Fruit fly (Drosophila melanogaster) whole organism, embryonic: ENCODE data around the gene CG12299.
A peak's percentile ranks its signal among the peaks of the same experiment; 100 is the strongest.

ENCODE experiments used
- Adf1 ChIP-seq: fragments of 200-800 bp; sonication (Bioruptor generic); IDR thresholded peaks from 2 replicates; pipeline ENCODE4 v1.3.6; 2022; ENCODE audit warnings: missing biosample characterization, missing genetic modification characterization
- B-H2 ChIP-seq: fragments of 200-800 bp; sonication (Bioruptor generic); optimal IDR thresholded peaks from 2 replicates; lab custom pipeline; 2018; ENCODE audit warnings: missing biosample characterization, mild to moderate bottlenecking, missing genetic modification characterization
- CG11456 ChIP-seq: fragments of 200-800 bp; sonication (Bioruptor generic); IDR thresholded peaks from 3 replicates; pipeline ENCODE4 v1.3.6; 2022; ENCODE audit warnings: missing biosample characterization, missing genetic modification characterization
- CG11723 ChIP-seq: fragments of 200-800 bp; sonication (Bioruptor generic); optimal IDR thresholded peaks from 2 replicates; lab custom pipeline; 2017; ENCODE audit warnings: missing biosample characterization, mild to moderate bottlenecking, missing genetic modification characterization
- CG13123 ChIP-seq: fragments of 200-800 bp; sonication (Bioruptor generic); optimal IDR thresholded peaks from 2 replicates; lab custom pipeline; 2016; ENCODE audit warnings: missing biosample characterization, missing genetic modification characterization
- CG17359 ChIP-seq: fragments of 200-800 bp; sonication (Bioruptor generic); optimal IDR thresholded peaks from 3 replicates; lab custom pipeline; 2018; ENCODE audit warnings: missing biosample characterization, mild to moderate bottlenecking, missing genetic modification characterization, moderate library complexity
- CG2129 ChIP-seq: fragments of 200-800 bp; sonication (Bioruptor generic); IDR thresholded peaks from 2 replicates; pipeline ENCODE4 v1.3.6; 2022; ENCODE audit warnings: missing biosample characterization, missing genetic modification characterization; ENCODE audit not compliant: partially characterized antibody
- CG3163 ChIP-seq: fragments of 200-800 bp; sonication (Bioruptor generic); optimal IDR thresholded peaks from 3 replicates; lab custom pipeline; 2016; ENCODE audit warnings: missing biosample characterization, missing genetic modification characterization
- CG4328 ChIP-seq: fragments of 200-800 bp; sonication (Bioruptor generic); optimal IDR thresholded peaks from 3 replicates; lab custom pipeline; 2017; ENCODE audit warnings: missing biosample characterization, missing genetic modification reagents, missing genetic modification characterization
- CG4617 ChIP-seq: fragments of 200-800 bp; sonication (Bioruptor generic); optimal IDR thresholded peaks from 3 replicates; lab custom pipeline; 2016; ENCODE audit warnings: missing biosample characterization, missing genetic modification characterization, borderline replicate concordance
- CG4707 ChIP-seq: fragments of 200-800 bp; sonication (Bioruptor generic); optimal IDR thresholded peaks from 2 replicates; lab custom pipeline; 2018; ENCODE audit warnings: missing biosample characterization, mild to moderate bottlenecking, missing genetic modification characterization, moderate library complexity
- CG5245 ChIP-seq: fragments of 200-800 bp; sonication (Bioruptor generic); optimal IDR thresholded peaks from 3 replicates; lab custom pipeline; 2016; ENCODE audit warnings: missing biosample characterization, missing genetic modification characterization
- CG7987 ChIP-seq: fragments of 200-800 bp; sonication (Bioruptor generic); optimal IDR thresholded peaks from 2 replicates; lab custom pipeline; 2018; ENCODE audit warnings: missing biosample characterization, mild to moderate bottlenecking, missing genetic modification characterization, moderate library complexity
- CG8359 ChIP-seq: fragments of 200-800 bp; sonication (Bioruptor generic); optimal IDR thresholded peaks from 2 replicates; lab custom pipeline; 2017; ENCODE audit warnings: missing biosample characterization, mild to moderate bottlenecking, missing genetic modification characterization, borderline replicate concordance
- CG8924 ChIP-seq: fragments of 200-800 bp; optimal IDR thresholded peaks from 3 replicates; lab custom pipeline; 2019; ENCODE audit warnings: missing biosample characterization, mild to moderate bottlenecking, missing genetic modification characterization, moderate library complexity
- CG8944 ChIP-seq: fragments of 200-800 bp; sonication (Bioruptor generic); optimal IDR thresholded peaks from 3 replicates; lab custom pipeline; 2016; ENCODE audit warnings: missing biosample characterization, missing genetic modification characterization
- CG9215 ChIP-seq: fragments of 200-800 bp; sonication (Bioruptor generic); IDR thresholded peaks from 2 replicates; pipeline ENCODE4 v1.3.6; 2022; ENCODE audit warnings: missing biosample characterization, missing genetic modification characterization
- D19B ChIP-seq: fragments of 200-800 bp; sonication (Bioruptor generic); optimal IDR thresholded peaks from 2 replicates; lab custom pipeline; 2017; ENCODE audit warnings: missing biosample characterization, mild to moderate bottlenecking, missing genetic modification characterization
- Deaf1 ChIP-seq: fragments of 200-800 bp; optimal IDR thresholded peaks from 3 replicates; lab custom pipeline; 2019; ENCODE audit warnings: missing biosample characterization, mild to moderate bottlenecking, missing genetic modification characterization, moderate library complexity
- Dll ChIP-seq: fragments of 200-800 bp; sonication (Bioruptor generic); IDR thresholded peaks from 4 replicates; pipeline ENCODE4 v1.3.6; 2022; ENCODE audit warnings: missing biosample characterization, missing genetic modification characterization; ENCODE audit not compliant: partially characterized antibody
- Doc3 ChIP-seq: fragments of 200-800 bp; sonication (Bioruptor generic); IDR thresholded peaks from 3 replicates; pipeline ENCODE4 v1.3.6; 2022; ENCODE audit warnings: missing biosample characterization, missing genetic modification characterization; ENCODE audit not compliant: partially characterized antibody
- Dp ChIP-seq: fragments of 200-800 bp; sonication (Bioruptor generic); optimal IDR thresholded peaks from 2 replicates; lab custom pipeline; 2018; ENCODE audit warnings: missing biosample characterization, mild to moderate bottlenecking, missing genetic modification characterization, moderate library complexity
- GATAe ChIP-seq: fragments of 200-800 bp; sonication (Bioruptor generic); conservative IDR thresholded peaks from 2 replicates; pipeline ENCODE4 v1.3.6; 2022; ENCODE audit warnings: missing biosample characterization, missing genetic modification characterization
- Gug ChIP-seq: fragments of 200-800 bp; sonication (Bioruptor generic); IDR thresholded peaks from 4 replicates; pipeline ENCODE4 v1.3.6; 2022; ENCODE audit warnings: missing biosample characterization, missing genetic modification characterization
- Hey ChIP-seq: fragments of 200-800 bp; sonication (Bioruptor generic); optimal IDR thresholded peaks from 3 replicates; lab custom pipeline; 2018; ENCODE audit warnings: missing biosample characterization, mild to moderate bottlenecking, missing genetic modification characterization
- MBD-R2 ChIP-seq: fragments of 200-800 bp; sonication (Bioruptor generic); IDR thresholded peaks from 2 replicates; pipeline ENCODE4 v1.3.6; 2022; ENCODE audit warnings: missing biosample characterization, missing genetic modification characterization
- MESR4 ChIP-seq: fragments of 200-800 bp; sonication (Bioruptor generic); optimal IDR thresholded peaks from 2 replicates; lab custom pipeline; 2018; ENCODE audit warnings: missing biosample characterization, mild to moderate bottlenecking, missing genetic modification characterization, moderate library complexity
- MTF-1 ChIP-seq: fragments of 200-800 bp; sonication (Bioruptor generic); optimal IDR thresholded peaks from 2 replicates; lab custom pipeline; 2018; ENCODE audit warnings: missing biosample characterization, mild to moderate bottlenecking, missing genetic modification characterization, borderline replicate concordance
- Mes4 ChIP-seq: fragments of 200-800 bp; sonication (Bioruptor generic); optimal IDR thresholded peaks from 2 replicates; lab custom pipeline; 2016; ENCODE audit warnings: missing biosample characterization, missing genetic modification characterization
- NFAT ChIP-seq: fragments of 200-800 bp; sonication (Bioruptor generic); IDR thresholded peaks from 2 replicates; pipeline ENCODE4 v1.3.6; 2022; ENCODE audit warnings: missing biosample characterization, missing genetic modification characterization
- Optix ChIP-seq: fragments of 200-800 bp; sonication (Bioruptor generic); IDR thresholded peaks from 3 replicates; pipeline ENCODE4 v1.3.6; 2022; ENCODE audit warnings: missing biosample characterization, missing genetic modification characterization
- Pdp1 ChIP-seq, 2 experiments: fragments of 200-800 bp; sonication (Bioruptor generic); optimal IDR thresholded peaks; 3 replicates each; lab custom pipeline; 2016; ENCODE audit warnings: missing biosample characterization in 2 of 2, missing genetic modification characterization in 2 of 2, mild to moderate bottlenecking in 1 of 2, moderate library complexity in 1 of 2
- Scr ChIP-seq: fragments of 200-800 bp; sonication (Bioruptor generic); IDR thresholded peaks from 2 replicates; pipeline ENCODE4 v1.3.6; 2022; ENCODE audit warnings: missing biosample characterization, missing genetic modification characterization; ENCODE audit not compliant: partially characterized antibody
- abd-A ChIP-seq: fragments of 200-800 bp; sonication (Bioruptor generic); optimal IDR thresholded peaks from 3 replicates; lab custom pipeline; 2019; ENCODE audit warnings: missing biosample characterization, mild to moderate bottlenecking, missing genetic modification characterization, moderate library complexity
- bsh ChIP-seq, 2 experiments: fragments of 200-800 bp; sonication (Bioruptor generic); optimal IDR thresholded peaks; 2 replicates each; lab custom pipeline; 2017 to 2018; ENCODE audit warnings: mild to moderate bottlenecking in 2 of 2, missing biosample characterization in 2 of 2, missing genetic modification characterization in 2 of 2, moderate library complexity in 1 of 2
- chinmo ChIP-seq: fragments of 200-800 bp; sonication (Bioruptor generic); IDR thresholded peaks from 4 replicates; pipeline ENCODE4 v1.3.6; 2022; ENCODE audit warnings: missing biosample characterization, missing genetic modification characterization; ENCODE audit not compliant: partially characterized antibody
- ci ChIP-seq: fragments of 200-800 bp; sonication (Bioruptor generic); IDR thresholded peaks from 3 replicates; pipeline ENCODE4 v1.3.6; 2022; ENCODE audit warnings: missing biosample characterization, missing genetic modification characterization
- corto ChIP-seq: fragments of 200-800 bp; sonication (Bioruptor generic); optimal IDR thresholded peaks from 2 replicates; lab custom pipeline; 2016; ENCODE audit warnings: missing biosample characterization, mild to moderate bottlenecking, missing genetic modification characterization, moderate library complexity
- crc ChIP-seq: fragments of 200-800 bp; sonication (Bioruptor generic); optimal IDR thresholded peaks from 2 replicates; lab custom pipeline; 2016; ENCODE audit warnings: missing biosample characterization, missing genetic modification characterization
- en ChIP-seq: fragments of 200-800 bp; sonication (Bioruptor generic); optimal IDR thresholded peaks from 2 replicates; lab custom pipeline; 2016; ENCODE audit warnings: missing biosample characterization, missing genetic modification characterization
- fru ChIP-seq: fragments of >200 bp; optimal IDR thresholded peaks from 2 replicates; lab custom pipeline; 2017
- pum ChIP-seq: fragments of 200-800 bp; sonication (Bioruptor generic); optimal IDR thresholded peaks from 2 replicates; lab custom pipeline; 2016; ENCODE audit warnings: missing biosample characterization, missing genetic modification characterization
- repo ChIP-seq: fragments of 200-800 bp; sonication (Bioruptor generic); optimal IDR thresholded peaks from 2 replicates; lab custom pipeline; 2016; ENCODE audit warnings: missing biosample characterization, missing genetic modification characterization
- sens-2 ChIP-seq: fragments of 200-800 bp; sonication (Bioruptor generic); IDR thresholded peaks from 2 replicates; pipeline ENCODE4 v1.3.6; 2022; ENCODE audit warnings: missing biosample characterization, missing genetic modification characterization
- shn ChIP-seq: fragments of 200-800 bp; sonication (Bioruptor generic); optimal IDR thresholded peaks from 3 replicates; lab custom pipeline; 2016; ENCODE audit warnings: missing biosample characterization, missing genetic modification characterization
- sug ChIP-seq: fragments of 200-800 bp; optimal IDR thresholded peaks from 2 replicates; lab custom pipeline; 2019; ENCODE audit warnings: missing biosample characterization, mild to moderate bottlenecking, missing genetic modification characterization, moderate library complexity
- trh ChIP-seq: fragments of 200-800 bp; sonication (Bioruptor generic); optimal IDR thresholded peaks from 2 replicates; lab custom pipeline; 2016; ENCODE audit warnings: missing biosample characterization, missing genetic modification characterization
- unpg ChIP-seq: fragments of 200-800 bp; sonication (Bioruptor generic); optimal IDR thresholded peaks from 3 replicates; lab custom pipeline; 2018; ENCODE audit warnings: missing biosample characterization, mild to moderate bottlenecking, missing genetic modification characterization, moderate library complexity
- yki ChIP-seq: fragments of >200 bp; optimal IDR thresholded peaks from 3 replicates; lab custom pipeline; 2018
- zen2 ChIP-seq: fragments of 200-800 bp; sonication (Bioruptor generic); IDR thresholded peaks from 3 replicates; pipeline ENCODE4 v1.3.6; 2022; ENCODE audit warnings: missing biosample characterization, missing genetic modification characterization; ENCODE audit not compliant: partially characterized antibody

Gene CG12299

dm6 chr2L:10697992-10698391 is 39.2 kb upstream of the CG12299 start, which contains the start of gene CG7300 (continued):
- no peak for TF ChIP-seq CG3163 (GFP tag; lab: Kevin White, UChicago)
- no peak for TF ChIP-seq MESR4 (GFP tag; lab: Kevin White, UChicago)
- TF ChIP-seq Pdp1 (GFP tag; optimal IDR thresholded peaks at IDR 0.05; lab: Kevin White, UChicago), result peak in 1 of 2 experiments; percentile 56
- TF ChIP-seq chinmo (GFP tag; lab: Robert Waterston, UW), result no peak
- no peak for TF ChIP-seq CG7987 (GFP tag; lab: Kevin White, UChicago)
- peak; percentile 76 for TF ChIP-seq CG11456 (GFP tag; lab: Robert Waterston, UW)
- no peak for TF ChIP-seq MTF-1
- TF ChIP-seq trh, result no peak
- TF ChIP-seq CG4617, result no peak
- TF ChIP-seq corto (GFP tag; lab: Kevin White, UChicago), result no peak
- TF ChIP-seq Mes4 (GFP tag; lab: Kevin White, UChicago), result no peak
- peak; percentile 64; the same call in 1 of the 2 replicates for TF ChIP-seq NFAT
- no peak for TF ChIP-seq shn (GFP tag; lab: Kevin White, UChicago)
- TF ChIP-seq Deaf1 (tag; lab: Kevin White, UChicago), result no peak
- TF ChIP-seq CG13123 (GFP tag; lab: Kevin White, UChicago), result no peak
- TF ChIP-seq CG8924 (tag; lab: Kevin White, UChicago), result peak; percentile 36
- no peak for TF ChIP-seq Dp (GFP tag; lab: Kevin White, UChicago)
- TF ChIP-seq sug (tag; lab: Kevin White, UChicago), result no peak
- TF ChIP-seq pum (GFP tag; lab: Kevin White, UChicago), result no peak
- TF ChIP-seq CG11723 (GFP tag; lab: Kevin White, UChicago), result no peak
- no peak for TF ChIP-seq Optix (GFP tag; lab: Robert Waterston, UW)
- TF ChIP-seq crc (GFP tag; lab: Kevin White, UChicago), result no peak
- TF ChIP-seq bsh (GFP tag; optimal IDR thresholded peaks at IDR 0.05; lab: Kevin White, UChicago), result peak in 1 of 2 experiments; percentile 73
- peak; percentile 11 for TF ChIP-seq D19B (GFP tag; lab: Kevin White, UChicago)
- TF ChIP-seq CG8359 (GFP tag; lab: Kevin White, UChicago), result no peak
- TF ChIP-seq MBD-R2 (GFP tag; lab: Robert Waterston, UW), result no peak
- no peak for TF ChIP-seq B-H2 (GFP tag; lab: Kevin White, UChicago)
- TF ChIP-seq Adf1 (GFP tag; lab: Robert Waterston, UW), result 0 out of 2 replicates have a peak, but pooled peaks have one; percentile 30
- no peak for TF ChIP-seq fru (lab: Kevin White, UChicago)
- no peak for TF ChIP-seq sens-2 (GFP tag; lab: Robert Waterston, UW)
- TF ChIP-seq CG2129 (GFP tag; lab: Robert Waterston, UW), result no peak
- TF ChIP-seq CG4707 (GFP tag; lab: Kevin White, UChicago), result no peak
- no peak for TF ChIP-seq CG4328 (GFP tag; lab: Kevin White, UChicago)
- TF ChIP-seq CG8944 (GFP tag; lab: Kevin White, UChicago), result peak; percentile 23
- TF ChIP-seq Dll, result no peak
- peak; percentile 65 for TF ChIP-seq unpg (GFP tag; lab: Kevin White, UChicago)
- no peak for TF ChIP-seq Hey (tag; lab: Kevin White, UChicago)
- peak; percentile 69; the same call in 1 of the 3 replicates for TF ChIP-seq ci (GFP tag; lab: Robert Waterston, UW)
- TF ChIP-seq CG17359 (tag; lab: Kevin White, UChicago), result peak; percentile 61
- peak; percentile 44; the same call in 2 of the 4 replicates for TF ChIP-seq Gug (GFP tag; lab: Robert Waterston, UW)
- TF ChIP-seq CG9215 (GFP tag; lab: Robert Waterston, UW), result peak; percentile 61
- no peak for TF ChIP-seq repo (GFP tag; lab: Kevin White, UChicago)
- TF ChIP-seq Doc3 (GFP tag; lab: Robert Waterston, UW), result no peak
- no peak for TF ChIP-seq CG5245 (GFP tag; lab: Kevin White, UChicago)
- TF ChIP-seq yki (lab: Kevin White, UChicago), result no peak
- no peak for TF ChIP-seq abd-A (tag; lab: Kevin White, UChicago)
- no peak for TF ChIP-seq en (GFP tag; lab: Kevin White, UChicago)
- 0 out of 2 replicates have a peak, but pooled peaks have one; percentile 40 for TF ChIP-seq GATAe
- no peak for TF ChIP-seq zen2 (GFP tag; lab: Robert Waterston, UW)
- TF ChIP-seq Scr (GFP tag; lab: Robert Waterston, UW), result no peak
